Fruit fly (Drosophila melanogaster): ENCODE measurements around the gene Atu.

Gene Atu

DNA sequence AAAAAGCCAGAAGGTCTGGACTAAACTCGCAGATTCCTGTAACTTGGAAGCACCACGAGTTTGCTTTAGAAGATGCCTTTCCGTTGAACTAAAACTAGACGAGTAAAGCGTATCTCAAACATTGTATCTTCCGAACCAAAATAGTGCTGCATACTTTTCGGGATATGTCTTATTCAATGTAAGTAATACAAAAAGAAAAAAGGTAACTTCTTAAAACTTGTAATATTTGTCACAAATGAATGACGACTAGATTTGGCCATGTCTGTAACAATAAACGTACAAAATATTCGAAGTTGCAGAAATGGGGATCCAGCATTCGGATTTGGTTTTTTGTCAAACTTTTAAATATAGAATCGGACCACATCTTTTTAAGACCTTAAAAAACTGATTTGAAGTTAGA is 18.3 kb upstream of the Atu start:
- TF ChIP-seq CG8478 (optimal IDR thresholded peaks at IDR 0.05) (no peak), CTCF (optimal IDR thresholded peaks at IDR 0.05) (no peak)

DNA sequence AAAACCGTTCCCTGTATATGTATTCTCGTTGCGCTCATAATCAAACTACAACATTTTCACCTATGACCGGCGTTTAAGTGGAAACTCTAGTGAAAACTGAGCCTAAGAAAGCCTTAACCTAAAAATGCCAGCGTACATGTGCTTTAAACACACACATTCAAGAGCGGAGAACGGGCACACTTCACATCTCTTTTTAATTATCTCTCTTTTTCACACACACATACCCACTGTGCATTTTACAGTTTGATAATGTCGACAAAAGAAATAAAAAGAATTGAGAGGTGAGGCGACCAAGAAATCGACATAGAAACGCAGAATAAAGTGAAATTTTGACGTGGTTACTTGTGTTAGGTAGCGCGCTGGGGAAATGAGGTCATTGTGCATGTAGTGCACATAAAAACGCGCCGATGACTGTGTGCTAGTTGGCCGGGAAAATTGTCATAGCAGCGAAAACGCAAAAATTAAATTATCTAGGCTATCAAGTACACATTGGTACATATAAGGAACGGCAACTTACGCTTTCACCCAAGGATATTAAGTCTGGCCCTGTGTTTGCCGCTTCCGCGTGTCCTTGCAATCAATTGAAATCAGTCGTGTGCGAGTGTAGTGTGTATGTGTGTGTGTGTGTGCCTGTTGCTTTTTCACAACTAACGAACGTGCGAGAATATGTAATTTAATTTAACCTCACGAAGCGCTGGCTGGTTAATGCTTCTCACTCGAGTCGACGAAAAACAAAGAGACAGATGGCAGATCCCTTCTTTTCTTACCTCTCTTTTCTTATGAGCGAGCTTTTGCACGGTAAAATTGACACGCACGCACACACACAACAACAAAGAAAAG is 13.4 kb upstream of the Atu start:
- TF ChIP-seq CG8478 (optimal IDR thresholded peaks at IDR 0.05) (no peak), CTCF (optimal IDR thresholded peaks at IDR 0.05) (no peak)

DNA sequence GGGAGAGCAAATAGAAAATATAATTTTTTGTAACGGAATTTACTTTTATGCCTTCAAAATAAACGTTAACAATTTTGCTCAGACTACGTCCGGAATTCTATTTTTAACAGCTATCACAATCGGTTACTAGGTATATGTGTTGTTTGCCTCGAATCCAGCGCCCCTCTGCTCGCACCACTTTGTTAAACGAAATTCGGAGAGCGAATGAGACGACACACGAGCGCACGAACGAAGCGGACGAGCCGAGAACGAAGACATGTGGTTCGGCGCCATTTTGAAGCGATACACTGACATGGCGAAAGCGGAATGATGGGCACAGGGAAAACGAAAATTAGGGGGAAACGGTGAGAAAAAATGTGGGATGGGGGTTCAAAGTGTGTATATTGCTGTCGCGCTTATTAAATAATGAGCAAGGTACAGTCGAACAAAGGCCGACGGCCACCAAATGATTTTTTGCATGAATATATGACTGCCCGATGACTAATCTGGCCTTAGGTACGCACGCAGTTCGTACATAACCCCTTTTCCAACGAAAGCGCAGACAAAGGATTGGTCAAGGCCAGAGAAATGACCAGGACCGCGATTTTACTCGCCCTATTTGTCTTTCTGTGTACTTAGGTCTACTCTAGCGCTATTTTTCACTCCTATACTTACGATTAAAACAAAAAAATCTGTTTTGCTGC is 12.7 kb upstream of the Atu start:
- no peak for TF ChIP-seq CTCF (optimal IDR thresholded peaks at IDR 0.05)
- no peak for TF ChIP-seq CG8478 (optimal IDR thresholded peaks at IDR 0.05)

DNA sequence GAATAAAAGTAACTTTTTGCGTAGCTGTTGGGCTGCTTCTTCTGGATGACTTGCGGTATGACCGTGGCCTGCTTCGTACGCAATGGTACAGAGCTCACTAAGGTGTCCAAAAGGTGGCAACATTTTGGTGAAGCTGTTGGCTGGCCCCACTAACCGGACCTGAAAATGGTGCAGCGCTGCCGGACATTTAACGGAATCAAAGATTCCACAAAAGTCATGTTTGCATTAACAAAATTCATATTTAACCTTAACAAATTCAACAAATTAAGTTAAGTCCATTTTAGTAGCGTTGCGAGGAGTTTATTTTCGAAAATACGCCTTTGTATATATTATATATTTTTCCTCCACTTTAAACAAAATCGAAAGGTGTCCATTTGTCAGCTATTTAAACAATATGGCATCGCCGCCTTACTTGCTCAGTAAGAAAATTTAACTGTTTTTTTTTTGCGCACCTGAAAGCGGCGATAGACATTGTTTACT is 12.1 kb upstream of the Atu start, which contains the start of the genes kra and SecS:
Gene kra (minus strand): TSS at position 93 of the 480 bp plus-strand sequence.
Gene SecS (plus strand): TSS at position 390 of the 480 bp plus-strand sequence.
- peak; percentile 23 to 48 for TF ChIP-seq CTCF (optimal IDR thresholded peaks at IDR 0.05)
- no peak for TF ChIP-seq CG8478 (optimal IDR thresholded peaks at IDR 0.05)

DNA sequence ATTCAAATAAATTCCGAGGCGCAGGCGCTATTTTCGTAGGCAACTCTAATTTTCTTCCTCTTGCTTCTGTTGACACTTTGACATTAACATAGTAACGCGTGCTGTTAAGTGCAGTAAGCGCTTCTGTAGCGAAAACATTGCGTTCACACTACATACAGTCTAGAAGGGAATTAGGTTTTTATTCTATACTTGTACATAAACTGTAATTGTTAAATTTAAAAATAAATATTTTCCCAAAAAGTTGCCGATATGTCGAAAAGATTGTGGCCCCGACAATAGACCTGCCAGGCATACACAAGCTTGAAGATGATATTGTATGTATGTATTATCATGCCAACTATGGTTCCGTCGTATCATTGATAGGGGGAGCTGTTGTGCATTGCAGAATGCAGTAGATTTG is 6.7 kb upstream of the Atu start, which contains the start of gene asl:
Gene asl (minus strand): TSS at position 67 of the 400 bp plus-strand sequence.
- TF ChIP-seq CG8478 (optimal IDR thresholded peaks at IDR 0.05) (no peak), CTCF (optimal IDR thresholded peaks at IDR 0.05) (peak; percentile 84 to 87)

DNA sequence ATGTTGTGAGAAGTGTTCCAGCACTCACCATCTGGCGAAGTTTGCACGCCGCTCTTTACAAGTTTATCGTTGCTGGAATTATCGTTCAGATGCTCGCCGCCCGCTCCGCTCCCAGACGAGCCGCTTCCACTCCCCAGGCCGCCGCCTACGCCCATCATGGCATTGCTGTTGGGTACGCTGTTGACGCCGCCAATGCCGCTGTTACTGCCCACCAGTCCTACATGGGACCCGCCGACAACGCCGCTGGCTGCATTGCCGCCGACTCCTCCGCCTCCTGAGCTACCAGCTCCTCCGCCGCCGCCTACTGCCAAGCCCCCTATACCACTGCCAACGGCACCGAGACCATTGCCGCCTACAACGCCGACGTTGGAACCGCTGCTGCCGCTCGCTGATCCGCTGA is 4.7 kb upstream of the Atu start:
- TF ChIP-seq CG8478 (optimal IDR thresholded peaks at IDR 0.05) (no peak), CTCF (optimal IDR thresholded peaks at IDR 0.05) (no peak)

DNA sequence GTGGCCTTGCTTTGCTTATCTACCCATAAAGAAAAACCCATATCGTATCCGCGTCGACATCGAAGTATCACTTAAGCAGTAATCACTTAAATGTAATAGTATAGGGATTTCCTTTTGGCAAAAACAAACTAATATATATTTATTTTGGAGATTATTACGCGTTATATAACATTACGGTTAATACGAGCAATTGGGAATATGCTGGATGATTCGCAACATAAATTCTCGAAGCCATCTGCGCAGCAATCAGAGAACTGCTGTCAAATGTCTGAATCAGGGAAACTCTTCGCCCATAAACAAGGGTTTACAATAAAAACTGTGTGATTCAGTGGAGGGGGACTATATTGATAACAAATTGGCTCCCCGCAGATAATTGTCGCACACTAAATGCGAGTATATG is 2.5 kb upstream of the Atu start:
- no peak for TF ChIP-seq CG8478 (optimal IDR thresholded peaks at IDR 0.05)

DNA sequence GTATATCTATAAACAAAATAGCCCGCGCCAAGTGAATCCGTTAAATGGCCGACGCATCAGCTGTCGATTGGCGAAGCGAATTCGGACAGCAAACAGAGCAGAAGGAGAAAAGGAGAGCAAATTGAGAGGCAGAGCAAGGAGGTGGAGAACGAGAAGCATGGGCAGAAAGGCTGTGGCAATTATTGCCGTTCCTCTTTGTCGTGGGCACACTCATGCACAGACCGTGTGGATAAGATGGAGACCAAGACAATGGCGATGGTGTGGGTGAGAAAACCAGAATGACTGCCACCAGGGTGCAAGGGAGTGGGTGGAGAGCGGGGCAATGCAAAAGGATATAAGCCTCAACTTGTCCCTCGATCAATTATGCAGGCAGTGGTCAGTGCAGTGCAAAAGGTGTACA is 2.0 kb upstream of the Atu start:
- TF ChIP-seq CTCF (optimal IDR thresholded peaks at IDR 0.05) (no peak), CG8478 (optimal IDR thresholded peaks at IDR 0.05) (no peak)

DNA sequence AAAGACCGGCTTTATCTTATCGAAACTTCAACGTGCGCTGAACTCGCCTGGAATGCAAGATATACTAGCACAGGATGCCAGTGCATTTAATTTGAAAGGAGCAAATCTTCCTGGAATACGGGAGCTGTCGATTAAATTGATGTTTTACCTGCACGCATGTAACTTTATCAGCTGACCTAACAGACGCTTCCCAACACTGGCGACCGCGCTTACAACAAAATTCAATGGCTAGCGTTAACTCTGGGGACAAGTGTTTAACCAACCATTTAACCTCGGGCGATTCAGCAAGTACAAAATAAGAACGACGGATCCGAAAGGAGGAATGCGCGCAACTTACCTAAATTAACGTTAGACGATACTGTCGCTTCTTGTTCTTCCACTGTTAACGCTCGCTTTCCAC is 1.4 kb upstream of the Atu start:
- TF ChIP-seq CG8478 (optimal IDR thresholded peaks at IDR 0.05) (no peak), CTCF (optimal IDR thresholded peaks at IDR 0.05) (peak in 1 of 2 experiments; percentile 42)

DNA sequence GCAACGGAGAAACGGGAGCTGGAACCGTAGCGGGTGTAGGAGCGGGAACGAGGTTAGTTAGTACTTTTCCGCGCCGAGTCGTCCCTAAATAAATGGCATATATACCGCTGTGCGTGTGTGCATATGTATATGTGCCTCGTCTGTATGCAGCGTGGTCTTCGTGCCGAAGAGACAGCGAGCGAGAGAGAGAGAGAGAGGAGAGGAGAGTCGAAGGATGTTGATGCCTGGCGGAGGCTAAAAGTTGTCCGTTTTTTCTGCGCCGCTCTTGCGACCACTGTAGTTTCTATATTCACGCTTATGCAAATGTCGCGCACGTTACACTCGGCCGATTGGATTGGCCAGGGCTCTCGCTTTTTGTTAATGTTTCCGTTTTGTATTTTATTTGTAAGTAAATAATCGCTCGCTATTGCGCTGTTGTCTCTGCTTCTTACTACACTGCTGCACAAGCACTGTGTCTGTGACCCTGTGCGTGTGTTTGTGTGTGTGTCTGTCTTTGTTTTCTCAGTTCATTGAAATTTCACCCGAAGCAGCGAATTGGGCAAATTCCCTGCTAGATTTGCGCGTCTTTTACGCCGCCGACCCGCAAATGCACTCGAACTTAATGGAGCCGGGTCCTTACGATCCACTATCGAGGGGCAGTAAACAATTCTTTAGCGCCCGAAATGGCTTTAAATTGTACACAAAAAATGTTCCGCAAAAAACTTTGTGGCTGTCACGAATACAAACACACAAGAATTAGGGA is 615 bp upstream of the Atu start, which contains the start of gene Rga:
Gene Rga (minus strand): TSS at position 741 of the 742 bp plus-strand sequence.
- no peak for TF ChIP-seq CG8478 (optimal IDR thresholded peaks at IDR 0.05)
- no peak for TF ChIP-seq CTCF (optimal IDR thresholded peaks at IDR 0.05)

DNA sequence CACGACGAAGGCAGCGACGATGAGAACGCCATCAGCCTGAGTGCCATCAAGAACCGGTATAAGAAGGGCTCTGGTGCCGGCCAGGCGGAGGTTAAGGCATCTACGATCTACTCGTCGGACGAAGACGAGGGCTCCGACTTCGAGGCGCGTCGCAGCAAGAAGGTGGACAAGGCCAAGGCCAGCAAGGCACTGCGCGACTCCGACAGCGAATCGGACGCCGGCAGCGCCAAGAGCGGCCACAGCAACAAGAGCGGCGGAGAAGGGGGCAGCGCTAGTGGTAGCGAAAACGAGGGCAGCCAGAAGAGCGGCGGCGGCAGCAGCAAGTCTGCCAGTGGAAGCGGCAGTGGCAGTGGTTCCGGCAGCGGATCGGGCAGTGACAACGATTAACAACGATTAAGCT is 2.3 kb downstream of the Atu start:
- TF ChIP-seq CTCF (optimal IDR thresholded peaks at IDR 0.05) (no peak), CG8478 (optimal IDR thresholded peaks at IDR 0.05) (no peak)

DNA sequence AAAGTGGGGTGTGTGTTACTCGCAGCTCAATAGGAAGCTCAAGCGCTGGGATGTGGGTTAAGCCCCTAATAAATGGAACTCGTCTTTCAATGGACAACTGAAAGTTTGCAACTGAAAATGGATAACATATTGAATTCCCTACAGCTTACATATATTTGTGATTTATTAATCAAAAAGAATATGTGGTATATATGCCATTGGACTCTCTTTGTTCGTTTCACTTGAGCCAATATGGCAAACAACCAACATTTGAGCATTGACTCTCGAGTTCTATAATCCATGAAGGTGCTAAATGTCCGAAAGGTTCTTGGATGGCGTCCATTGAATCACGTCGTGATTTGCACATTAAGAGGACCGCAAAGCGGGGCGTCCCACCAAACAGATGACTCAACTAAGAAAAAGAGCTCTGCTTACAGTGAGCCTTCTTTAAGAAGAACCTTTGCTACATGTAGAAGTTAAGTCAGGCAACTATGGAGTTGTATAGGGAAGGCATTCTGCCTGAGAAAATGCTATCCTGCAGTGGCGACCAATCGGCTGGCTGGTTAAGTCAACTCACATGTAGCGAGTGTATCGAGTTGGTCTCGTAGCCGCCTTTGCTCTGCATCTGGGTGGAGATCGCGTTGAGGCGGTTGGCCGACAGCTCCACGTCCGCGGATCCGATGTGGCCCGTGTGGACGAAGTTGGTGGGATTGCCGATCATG is 4.9 kb downstream of the Atu start:
- TF ChIP-seq CG8478 (optimal IDR thresholded peaks at IDR 0.05): no peak
- TF ChIP-seq CTCF (optimal IDR thresholded peaks at IDR 0.05): no peak

DNA sequence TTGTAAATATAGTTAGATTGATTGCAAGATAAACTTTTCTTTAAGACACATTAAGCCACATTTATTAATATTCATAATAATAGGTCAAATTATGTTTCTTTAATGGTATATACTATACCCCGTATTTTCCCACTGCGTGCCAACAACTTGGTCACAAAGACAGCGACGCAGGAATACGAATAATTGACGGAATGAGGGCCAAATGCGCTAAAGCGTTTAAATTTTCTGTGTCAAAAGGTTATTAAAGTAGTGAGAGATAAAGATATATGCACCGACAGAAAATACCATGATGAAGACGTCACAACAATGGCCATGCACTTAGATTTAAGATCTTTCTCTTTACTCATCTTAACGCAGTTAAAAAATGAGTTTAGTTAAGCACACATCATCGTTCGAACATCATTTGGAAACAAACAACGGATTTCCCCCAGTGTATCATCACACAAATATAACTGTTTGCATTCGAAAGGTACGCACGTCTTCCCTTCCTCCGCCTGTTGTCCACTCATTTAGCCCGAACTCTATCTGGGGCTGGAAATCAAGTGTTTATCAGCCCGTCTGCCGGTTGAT is 7.3 kb downstream of the Atu start:
- TF ChIP-seq CG8478 (optimal IDR thresholded peaks at IDR 0.05) (no peak), CTCF (optimal IDR thresholded peaks at IDR 0.05) (no peak)

DNA sequence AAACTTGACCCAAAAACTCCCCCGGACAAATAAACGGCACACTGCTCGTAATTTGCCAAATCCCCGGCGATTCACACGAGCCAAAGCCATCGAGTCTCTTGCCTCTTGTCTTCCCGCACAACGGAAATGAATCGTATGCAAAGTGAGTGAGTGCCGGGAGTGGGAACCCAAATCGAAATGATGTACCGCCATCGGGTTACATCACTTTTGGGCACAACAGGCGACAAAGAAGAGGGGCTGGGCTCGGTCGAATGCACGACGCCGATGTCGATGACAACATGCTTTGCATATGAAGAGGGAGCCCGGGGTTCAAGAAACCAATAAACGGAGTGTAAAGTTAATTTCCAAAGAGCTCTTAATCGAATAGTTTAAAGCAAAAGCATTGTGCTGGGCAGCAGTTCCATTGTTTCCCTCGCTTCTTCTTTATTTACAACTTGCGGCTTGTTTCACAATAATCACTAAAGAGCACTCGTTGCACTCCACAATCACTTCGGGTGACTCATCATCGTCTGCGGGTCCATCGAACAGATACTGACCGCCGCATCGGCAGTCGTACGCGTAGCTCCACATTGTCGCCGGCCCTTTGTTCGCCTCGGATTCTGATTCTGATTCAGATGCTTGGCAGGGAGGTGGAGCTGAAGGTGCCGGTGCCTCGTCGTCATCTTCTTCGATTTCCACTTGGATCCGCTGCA is 8.7 kb downstream of the Atu start:
- TF ChIP-seq CTCF (optimal IDR thresholded peaks at IDR 0.05) (no peak), CG8478 (optimal IDR thresholded peaks at IDR 0.05) (no peak)

All from S2 (cell line).